Fruit fly (Drosophila melanogaster): ENCODE data around the gene CG13724.

DNA sequence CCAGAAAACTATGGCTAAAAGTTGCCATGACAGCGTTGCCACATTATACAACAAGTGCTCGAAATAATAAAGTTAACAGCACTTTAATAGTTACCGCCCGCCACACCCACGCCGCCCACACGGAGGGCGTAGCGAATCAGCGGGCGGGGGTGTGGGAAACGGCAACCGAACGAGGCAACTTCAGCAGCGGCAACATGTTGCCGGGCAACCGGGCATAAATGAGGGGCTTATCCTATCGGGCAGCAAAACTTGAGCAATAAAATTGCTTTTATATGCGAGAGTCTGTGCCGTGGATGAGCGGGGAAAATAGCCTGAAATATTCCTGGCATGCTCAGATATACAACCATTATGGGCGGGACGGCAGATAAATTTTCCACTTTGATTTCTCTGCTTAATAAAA lies 6.4 kb upstream of the CG13724 start:
- TF ChIP-seq CG8478 (optimal IDR thresholded peaks at IDR 0.05) (no peak), CTCF (optimal IDR thresholded peaks at IDR 0.05) (no peak)
